Fruit fly (Drosophila melanogaster): ENCODE measurements around the gene isoQC.

- no peak for TF ChIP-seq h (optimal IDR thresholded peaks at IDR 0.05)
- TF ChIP-seq psq (optimal IDR thresholded peaks at IDR 0.05): no peak
Observed at dm6 chr3L:20516519-20517178, 42.4 kb downstream of the isoQC start.
